Fruit fly (Drosophila melanogaster) whole organism, prepupa: ENCODE results near the gene gammaTub37C.

Experiments
- Blimp-1 ChIP-seq: fragments of 200-800 bp; sonication (Bioruptor generic); optimal IDR thresholded peaks from 3 replicates; lab custom pipeline; 2017; ENCODE audit warnings: missing biosample characterization, missing genetic modification characterization, mild to moderate bottlenecking, moderate library complexity, missing genetic modification reagents
- CG10631 ChIP-seq: fragments of 200-800 bp; sonication (Bioruptor generic); optimal IDR thresholded peaks from 2 replicates; lab custom pipeline; 2016; ENCODE audit warnings: missing biosample characterization, missing genetic modification characterization
- CG10669 ChIP-seq: fragments of 200-800 bp; sonication (Bioruptor generic); optimal IDR thresholded peaks from 3 replicates; lab custom pipeline; 2018; ENCODE audit warnings: missing biosample characterization, mild to moderate bottlenecking, missing genetic modification characterization, moderate library complexity
- CG11294 ChIP-seq: fragments of 200-800 bp; sonication (Bioruptor generic); IDR thresholded peaks from 2 replicates; pipeline ENCODE4 v1.3.6; 2022; ENCODE audit warnings: missing biosample characterization, missing genetic modification characterization
- CG11902 ChIP-seq: fragments of 200-800 bp; sonication (Bioruptor generic); optimal IDR thresholded peaks from 3 replicates; lab custom pipeline; 2016; ENCODE audit warnings: missing biosample characterization, missing genetic modification characterization
- CG15336 ChIP-seq: fragments of 200-800 bp; sonication (Bioruptor generic); IDR thresholded peaks from 2 replicates; pipeline ENCODE4 v1.3.6; 2022; ENCODE audit warnings: missing biosample characterization, missing genetic modification characterization
- CG1621 ChIP-seq: fragments of 200-800 bp; sonication (Bioruptor generic); optimal IDR thresholded peaks from 3 replicates; lab custom pipeline; 2018; ENCODE audit warnings: missing biosample characterization, mild to moderate bottlenecking, missing genetic modification characterization
- CG16779 ChIP-seq: fragments of 200-800 bp; sonication (Bioruptor generic); optimal IDR thresholded peaks from 3 replicates; lab custom pipeline; 2017; ENCODE audit warnings: missing biosample characterization, mild to moderate bottlenecking, missing genetic modification characterization
- CG31627 ChIP-seq: fragments of 200-800 bp; sonication (Bioruptor generic); optimal IDR thresholded peaks from 3 replicates; lab custom pipeline; 2016; ENCODE audit warnings: missing biosample characterization, missing genetic modification characterization
- CG32006 ChIP-seq: fragments of 200-800 bp; sonication (Bioruptor generic); optimal IDR thresholded peaks from 3 replicates; lab custom pipeline; 2017; ENCODE audit warnings: missing biosample characterization, mild to moderate bottlenecking, missing genetic modification characterization
- CG3919 ChIP-seq: fragments of 200-800 bp; sonication (Bioruptor generic); optimal IDR thresholded peaks from 3 replicates; lab custom pipeline; 2016; ENCODE audit warnings: missing biosample characterization, missing genetic modification characterization
- CG4318 ChIP-seq: fragments of 200-800 bp; sonication (Bioruptor generic); optimal IDR thresholded peaks from 3 replicates; lab custom pipeline; 2017; ENCODE audit warnings: missing biosample characterization, mild to moderate bottlenecking, missing genetic modification characterization
- CG6163 ChIP-seq: fragments of 200-800 bp; sonication (Bioruptor generic); IDR thresholded peaks from 3 replicates; pipeline ENCODE4 v1.3.6; 2022; ENCODE audit warnings: missing biosample characterization, missing genetic modification characterization
- CG6276 ChIP-seq: fragments of 200-800 bp; sonication (Bioruptor generic); optimal IDR thresholded peaks from 2 replicates; lab custom pipeline; 2017; ENCODE audit warnings: missing biosample characterization, mild to moderate bottlenecking, missing genetic modification characterization
- CG6792 ChIP-seq: fragments of 200-800 bp; sonication (Bioruptor generic); optimal IDR thresholded peaks from 3 replicates; lab custom pipeline; 2016; ENCODE audit warnings: missing biosample characterization, missing genetic modification characterization
- CG6808 ChIP-seq: fragments of 200-800 bp; sonication (Bioruptor generic); optimal IDR thresholded peaks from 3 replicates; lab custom pipeline; 2017; ENCODE audit warnings: missing biosample characterization, missing genetic modification characterization, mild to moderate bottlenecking, moderate library complexity, missing genetic modification reagents
- CG6854 ChIP-seq: fragments of 200-800 bp; sonication (Bioruptor generic); optimal IDR thresholded peaks from 2 replicates; lab custom pipeline; 2017; ENCODE audit warnings: missing biosample characterization, mild to moderate bottlenecking, missing genetic modification characterization
- CG7368 ChIP-seq: fragments of 200-800 bp; sonication (Bioruptor generic); optimal IDR thresholded peaks from 3 replicates; lab custom pipeline; 2016; ENCODE audit warnings: missing biosample characterization, missing genetic modification characterization
- CG8119 ChIP-seq: fragments of 200-800 bp; sonication (Bioruptor generic); IDR thresholded peaks from 3 replicates; pipeline ENCODE4 v1.3.6; 2022; ENCODE audit warnings: missing biosample characterization, missing genetic modification characterization
- CG8632 ChIP-seq: fragments of 200-800 bp; sonication (Bioruptor generic); optimal IDR thresholded peaks from 3 replicates; lab custom pipeline; 2016; ENCODE audit warnings: missing biosample characterization, missing genetic modification characterization
- CG9139 ChIP-seq: fragments of 200-800 bp; sonication (Bioruptor generic); optimal IDR thresholded peaks from 3 replicates; lab custom pipeline; 2017; ENCODE audit warnings: missing biosample characterization, mild to moderate bottlenecking, missing genetic modification characterization
- Eip93F ChIP-seq: fragments of 200-800 bp; sonication (Bioruptor generic); optimal IDR thresholded peaks from 2 replicates; lab custom pipeline; 2016; ENCODE audit warnings: missing biosample characterization, mild to moderate bottlenecking, missing genetic modification characterization
- Ets21C ChIP-seq: fragments of 200-800 bp; sonication (Bioruptor generic); optimal IDR thresholded peaks from 3 replicates; lab custom pipeline; 2016; ENCODE audit warnings: missing biosample characterization, missing genetic modification characterization
- Ets96B ChIP-seq: fragments of 200-800 bp; optimal IDR thresholded peaks from 2 replicates; lab custom pipeline; 2019; ENCODE audit warnings: missing biosample characterization, mild to moderate bottlenecking, missing genetic modification characterization, moderate library complexity
- Hr38 ChIP-seq: sonication (Bioruptor generic); optimal IDR thresholded peaks from 2 replicates; lab custom pipeline; 2016; ENCODE audit warnings: missing biosample characterization, missing genetic modification characterization
- Hr39 ChIP-seq: fragments of 200-800 bp; sonication (Bioruptor generic); optimal IDR thresholded peaks from 2 replicates; lab custom pipeline; 2016; ENCODE audit warnings: missing biosample characterization, missing genetic modification characterization
- Lpt ChIP-seq: fragments of 200-800 bp; sonication (Bioruptor generic); optimal IDR thresholded peaks from 3 replicates; lab custom pipeline; 2016; ENCODE audit warnings: missing biosample characterization, missing genetic modification characterization
- Met ChIP-seq: fragments of 200-800 bp; sonication (Bioruptor generic); optimal IDR thresholded peaks from 3 replicates; lab custom pipeline; 2016; ENCODE audit warnings: missing biosample characterization, missing genetic modification characterization
- OdsH ChIP-seq: fragments of 200-800 bp; sonication (Bioruptor generic); optimal IDR thresholded peaks from 3 replicates; lab custom pipeline; 2016; ENCODE audit warnings: missing biosample characterization, missing genetic modification characterization
- Smox ChIP-seq: fragments of 200-800 bp; sonication (Bioruptor generic); optimal IDR thresholded peaks from 3 replicates; lab custom pipeline; 2016; ENCODE audit warnings: missing biosample characterization, missing genetic modification characterization
- Sox102F ChIP-seq: fragments of 200-800 bp; sonication (Bioruptor generic); optimal IDR thresholded peaks from 2 replicates; lab custom pipeline; 2016; ENCODE audit warnings: missing biosample characterization, mild to moderate bottlenecking, missing genetic modification characterization
- Sox15 ChIP-seq: fragments of 200-800 bp; sonication (Bioruptor generic); optimal IDR thresholded peaks from 3 replicates; lab custom pipeline; 2016; ENCODE audit warnings: missing biosample characterization, missing genetic modification characterization
- achi ChIP-seq: fragments of 200-800 bp; sonication (Bioruptor generic); optimal IDR thresholded peaks from 3 replicates; lab custom pipeline; 2016; ENCODE audit warnings: missing biosample characterization, missing genetic modification characterization
- acj6 ChIP-seq: fragments of 200-800 bp; sonication (Bioruptor generic); optimal IDR thresholded peaks from 3 replicates; lab custom pipeline; 2016; ENCODE audit warnings: missing biosample characterization, missing genetic modification characterization
- cyc ChIP-seq: fragments of 200-800 bp; sonication (Bioruptor generic); optimal IDR thresholded peaks from 3 replicates; lab custom pipeline; 2016; ENCODE audit warnings: missing biosample characterization, missing genetic modification characterization
- dac ChIP-seq: fragments of 200-800 bp; sonication (Bioruptor generic); optimal IDR thresholded peaks from 2 replicates; lab custom pipeline; 2017; ENCODE audit warnings: missing biosample characterization, mild to moderate bottlenecking, missing genetic modification characterization
- dsx ChIP-seq: fragments of 200-800 bp; optimal IDR thresholded peaks from 3 replicates; lab custom pipeline; 2019; ENCODE audit warnings: missing biosample characterization, mild to moderate bottlenecking, missing genetic modification characterization, moderate library complexity; ENCODE audit not compliant: poor library complexity, severe bottlenecking
- eg ChIP-seq: fragments of 200-800 bp; sonication (Bioruptor generic); IDR thresholded peaks from 3 replicates; pipeline ENCODE4 v1.3.6; 2022; ENCODE audit warnings: missing biosample characterization, missing genetic modification characterization
- esn ChIP-seq: fragments of 200-800 bp; sonication (Bioruptor generic); optimal IDR thresholded peaks from 2 replicates; lab custom pipeline; 2016; ENCODE audit warnings: missing biosample characterization, mild to moderate bottlenecking, missing genetic modification characterization, moderate library complexity
- fd59A ChIP-seq: fragments of 200-800 bp; sonication (Bioruptor generic); optimal IDR thresholded peaks from 2 replicates; lab custom pipeline; 2017; ENCODE audit warnings: missing biosample characterization, mild to moderate bottlenecking, missing genetic modification characterization, missing genetic modification reagents
- fd85E ChIP-seq: fragments of 200-800 bp; sonication (Bioruptor generic); optimal IDR thresholded peaks from 3 replicates; lab custom pipeline; 2016; ENCODE audit warnings: missing biosample characterization, missing genetic modification characterization
- lz ChIP-seq: fragments of 200-800 bp; sonication (Bioruptor generic); optimal IDR thresholded peaks from 3 replicates; lab custom pipeline; 2016; ENCODE audit warnings: missing biosample characterization, missing genetic modification characterization
- pdm3 ChIP-seq: fragments of 200-800 bp; sonication (Bioruptor generic); optimal IDR thresholded peaks from 3 replicates; lab custom pipeline; 2016; ENCODE audit warnings: missing biosample characterization, missing genetic modification characterization
- ss ChIP-seq, 2 experiments: fragments of 200-800 bp; sonication (Bioruptor generic); optimal IDR thresholded peaks; 2 replicates in 1 of 2; 3 replicates in 1 of 2; lab custom pipeline; 2017 to 2018; ENCODE audit warnings: mild to moderate bottlenecking in 2 of 2, missing biosample characterization in 2 of 2, missing genetic modification characterization in 2 of 2, moderate library complexity in 1 of 2
- svp ChIP-seq: fragments of 200-800 bp; sonication (Bioruptor generic); peaks from one replicate; lab custom pipeline; 2016; ENCODE audit warnings: missing biosample characterization, missing genetic modification characterization
- topi ChIP-seq: fragments of 200-800 bp; sonication (Bioruptor generic); optimal IDR thresholded peaks from 3 replicates; lab custom pipeline; 2016; ENCODE audit warnings: missing biosample characterization, missing genetic modification characterization

The gammaTub37C gene

DNA sequence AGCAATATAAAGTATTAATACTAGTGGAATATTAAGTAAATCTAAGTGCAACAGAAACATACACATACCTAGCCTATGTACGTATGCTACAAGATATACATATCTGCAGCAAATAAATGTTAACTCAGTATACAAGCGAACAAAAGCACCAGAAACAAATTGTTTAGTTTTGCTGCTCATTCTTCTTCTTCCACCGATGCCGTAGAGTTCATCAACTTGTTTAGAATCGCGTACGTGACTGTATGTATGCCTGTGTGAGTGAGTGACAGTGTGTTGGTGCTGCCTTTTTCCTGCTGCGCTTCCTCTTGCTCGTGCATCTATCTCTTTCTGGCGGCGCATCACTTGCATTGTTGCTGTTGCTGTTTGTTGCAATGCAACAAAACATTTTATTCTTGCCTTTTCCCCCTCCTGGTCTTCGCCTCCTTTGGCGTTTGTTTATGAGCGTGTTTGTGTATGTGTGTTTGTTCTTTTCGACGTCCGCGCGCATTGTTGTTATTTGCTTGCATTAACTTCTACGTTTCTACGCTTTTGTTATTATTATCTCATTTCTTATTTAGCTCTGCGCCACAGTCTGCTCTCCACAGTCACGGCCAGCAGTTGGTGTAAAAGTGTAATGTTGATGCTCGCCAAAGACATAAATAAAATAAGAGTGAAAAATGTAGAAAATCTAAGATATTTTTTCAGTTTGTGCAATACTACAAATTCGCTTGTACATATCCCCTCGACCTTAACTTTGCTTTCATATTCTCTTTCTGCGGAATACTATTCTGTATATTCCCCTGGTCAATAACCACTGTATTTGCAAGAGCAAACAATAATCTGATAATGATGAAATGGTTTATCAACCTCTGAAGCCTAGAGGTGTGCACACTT is 26.6 kb downstream of the gammaTub37C start (continued):
- TF ChIP-seq CG4318 (peak; percentile 37), Sox15 (peak; percentile 17), CG15336 (GFP tag; lab: Robert Waterston, UW) (peak; percentile 48), CG11294 (no peak; the same call in 1 of the 2 replicates), Ets21C (GFP tag; lab: Kevin White, UChicago) (peak; percentile 41), Eip93F (peak; percentile 63), dsx (GFP tag; lab: Kevin White, UChicago) (peak; percentile 43), Met (GFP tag; lab: Kevin White, UChicago) (peak; percentile 65), Smox (GFP tag; lab: Kevin White, UChicago) (peak; percentile 70), Sox102F (GFP tag; lab: Kevin White, UChicago) (peak; percentile 70)

DNA sequence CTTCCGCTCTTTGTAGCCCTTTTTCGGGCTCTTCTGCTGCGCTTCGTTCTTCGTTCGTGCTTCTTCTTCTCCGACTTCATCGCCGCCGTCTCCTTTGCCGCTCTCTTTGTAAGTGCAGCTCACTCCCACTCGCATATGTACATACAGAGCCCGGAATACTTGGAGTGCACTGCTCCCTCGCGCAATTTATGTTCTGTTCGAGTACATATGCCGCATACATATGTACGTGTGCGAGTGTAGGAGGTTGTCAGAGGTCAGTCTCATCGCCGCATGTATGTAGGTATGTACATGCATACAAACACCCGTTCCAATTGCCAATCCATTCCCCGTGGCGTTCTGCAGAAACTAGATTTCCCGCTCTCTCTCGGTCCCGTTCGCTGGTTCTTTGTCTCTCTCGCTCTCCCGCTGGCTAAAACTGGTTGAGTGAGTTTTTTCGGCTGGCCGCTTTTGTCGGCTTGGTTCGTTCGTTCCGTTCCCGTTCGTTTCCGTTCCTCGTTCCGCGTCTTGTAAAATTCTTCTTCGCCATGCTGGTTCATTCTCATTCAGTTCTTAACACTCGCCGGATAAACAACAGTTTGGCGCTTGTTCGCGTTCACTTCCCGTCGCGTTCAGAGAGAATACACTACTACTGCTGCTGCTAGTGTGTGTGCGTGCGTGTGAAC is 27.4 kb downstream of the gammaTub37C start:
- TF ChIP-seq ss (GFP tag; optimal IDR thresholded peaks at IDR 0.05; lab: Kevin White, UChicago), result peak; percentile 68 to 74
- no peak for TF ChIP-seq dac (GFP tag; lab: Kevin White, UChicago)
- no peak for TF ChIP-seq acj6 (GFP tag; lab: Kevin White, UChicago)
- TF ChIP-seq CG16779 (tag; lab: Kevin White, UChicago), result peak; percentile 72
- TF ChIP-seq Eip93F, result peak; percentile 29
- TF ChIP-seq CG11902 (GFP tag; lab: Kevin White, UChicago), result no peak
- peak; percentile 63 for TF ChIP-seq Sox102F (GFP tag; lab: Kevin White, UChicago)
- no peak for TF ChIP-seq dsx (GFP tag; lab: Kevin White, UChicago)
- TF ChIP-seq Blimp-1 (GFP tag; lab: Kevin White, UChicago), result no peak
- peak; percentile 30 for TF ChIP-seq CG10669 (GFP tag; lab: Kevin White, UChicago)
- TF ChIP-seq CG8119, result no peak
- no peak for TF ChIP-seq CG6808 (GFP tag; lab: Kevin White, UChicago)
- no peak for TF ChIP-seq CG31627 (GFP tag; lab: Kevin White, UChicago)
- no peak for TF ChIP-seq fd59A
- TF ChIP-seq CG15336 (GFP tag; lab: Robert Waterston, UW), result peak; percentile 13; the same call in 1 of the 2 replicates
- no peak for TF ChIP-seq CG11294
- TF ChIP-seq achi (GFP tag; lab: Kevin White, UChicago), result peak; percentile 18
- TF ChIP-seq pdm3, result no peak
- peak; percentile 60 for TF ChIP-seq CG1621 (tag; lab: Kevin White, UChicago)
- no peak for TF ChIP-seq CG8632 (GFP tag; lab: Kevin White, UChicago)
- peak; percentile 93 for TF ChIP-seq svp (GFP tag; lab: Kevin White, UChicago)
- TF ChIP-seq CG4318, result no peak
- TF ChIP-seq CG10631 (GFP tag; lab: Kevin White, UChicago), result no peak
- TF ChIP-seq CG32006 (GFP tag; lab: Kevin White, UChicago), result no peak
- TF ChIP-seq eg (GFP tag; lab: Robert Waterston, UW), result peak; percentile 24; the same call in 2 of the 3 replicates
- no peak for TF ChIP-seq cyc (GFP tag; lab: Kevin White, UChicago)
- no peak for TF ChIP-seq OdsH (GFP tag; lab: Kevin White, UChicago)
- peak; percentile 49 for TF ChIP-seq Lpt (GFP tag; lab: Kevin White, UChicago)
- TF ChIP-seq CG9139 (GFP tag; lab: Kevin White, UChicago), result peak; percentile 68
- peak; percentile 74 for TF ChIP-seq CG3919 (GFP tag; lab: Kevin White, UChicago)
- TF ChIP-seq Smox (GFP tag; lab: Kevin White, UChicago), result peak; percentile 35
- TF ChIP-seq CG6163 (GFP tag; lab: Robert Waterston, UW), result peak; percentile 42; the same call in 2 of the 3 replicates
- TF ChIP-seq topi (GFP tag; lab: Kevin White, UChicago), result peak; percentile 33
- no peak for TF ChIP-seq Hr38 (GFP tag; lab: Kevin White, UChicago)
- TF ChIP-seq Ets96B (tag; lab: Kevin White, UChicago), result peak; percentile 19
- TF ChIP-seq CG6792, result peak; percentile 26
- no peak for TF ChIP-seq esn
- peak; percentile 39 for TF ChIP-seq CG7368 (GFP tag; lab: Kevin White, UChicago)
- peak; percentile 76 for TF ChIP-seq CG6854 (GFP tag; lab: Kevin White, UChicago)
- no peak for TF ChIP-seq Hr39
- peak; percentile 30 for TF ChIP-seq CG6276 (GFP tag; lab: Kevin White, UChicago)
- no peak for TF ChIP-seq fd85E (GFP tag; lab: Kevin White, UChicago)
- TF ChIP-seq lz, result no peak
